Comparison of ENCODE assay signal across 5 fruit fly cellular contexts in the genomic region with DNA sequence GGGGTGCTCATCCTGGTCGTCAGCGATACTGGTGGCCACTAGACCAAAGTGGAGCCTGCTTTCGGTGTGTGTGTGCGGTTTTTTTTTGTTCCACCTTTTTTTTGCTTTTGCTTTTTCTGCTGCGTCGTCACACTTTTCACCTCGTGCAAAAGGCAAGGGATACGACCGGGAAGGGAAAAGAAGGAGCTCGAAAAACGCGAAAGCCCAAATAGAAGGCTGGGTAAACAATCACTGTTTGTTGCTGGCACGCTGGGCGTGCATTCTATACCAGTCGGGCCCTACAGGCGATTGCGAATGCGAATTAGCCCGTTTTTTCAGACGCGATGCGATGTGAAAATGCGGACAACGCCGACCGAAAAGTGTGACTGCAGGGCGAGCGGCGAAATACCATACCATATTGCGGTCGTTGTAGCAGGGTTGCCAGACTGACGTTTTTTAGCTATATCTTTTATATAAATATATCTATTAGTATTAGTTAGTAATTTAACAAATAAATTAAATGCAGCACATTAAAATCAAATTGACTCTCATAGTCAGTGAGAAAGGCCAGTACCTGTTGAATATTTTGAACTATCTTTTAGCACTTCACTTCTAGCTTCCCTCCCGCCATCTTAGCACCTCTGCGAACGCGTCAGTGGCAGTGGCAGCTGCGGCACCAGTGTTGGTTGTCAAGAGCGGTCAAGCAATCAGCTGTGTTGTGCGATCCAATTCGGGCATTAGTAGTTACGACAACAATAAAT.
TF ChIP-seq lines count a peak whose summit lies in the region.

A gene (minus strand): TSS at position 371 of the 740 bp plus-strand sequence.
A gene (plus strand): TSS at position 666 of the 740 bp plus-strand sequence.

TF ChIP-seq in whole organism, adult, 20 proteins besides CTCF, POLR2A, EP300 and RAD21 (continued from another document):
- TF ChIP-seq CG5204 (GFP tag; optimal IDR thresholded peaks at IDR 0.05; lab: Kevin White, UChicago) (no peak), CG12768 (GFP tag; optimal IDR thresholded peaks at IDR 0.05; lab: Kevin White, UChicago) (no peak), Mnt (GFP tag; optimal IDR thresholded peaks at IDR 0.05; lab: Kevin White, UChicago) (peak; percentile 85), pad (GFP tag; optimal IDR thresholded peaks at IDR 0.05; lab: Kevin White, UChicago) (peak; percentile 73)
TF ChIP-seq in whole organism, adult: peak in this region for 13.

TF ChIP-seq in whole organism, embryonic, 481 proteins besides CTCF, POLR2A, EP300 and RAD21 (continued from another document and continues in another):
- no peak for TF ChIP-seq NC2β (GFP tag; optimal IDR thresholded peaks at IDR 0.05; lab: Kevin White, UChicago)
- peak; percentile 47 for TF ChIP-seq Max (GFP tag; optimal IDR thresholded peaks at IDR 0.05; lab: Kevin White, UChicago)
- TF ChIP-seq Mrtf (GFP tag; IDR thresholded peaks at IDR 0.05; lab: Robert Waterston, UW): no peak
- TF ChIP-seq fd3F (GFP tag; optimal IDR thresholded peaks at IDR 0.05; lab: Kevin White, UChicago): peak; percentile 10
- peak; percentile 14 for TF ChIP-seq CG1233 (GFP tag; optimal IDR thresholded peaks at IDR 0.05; lab: Kevin White, UChicago)
- TF ChIP-seq Abd-B (GFP tag; optimal IDR thresholded peaks at IDR 0.05; lab: Kevin White, UChicago): peak; percentile 25
- peak; percentile 34; the same call in 1 of the 2 replicates for TF ChIP-seq CG32532 (GFP tag; IDR thresholded peaks at IDR 0.05; lab: Robert Waterston, UW)
- TF ChIP-seq tna (GFP tag; IDR thresholded peaks at IDR 0.05; lab: Robert Waterston, UW; ENCODE audit: partially characterized antibody): peak; percentile 23; the same call in 1 of the 2 replicates
- TF ChIP-seq ac (GFP tag; optimal IDR thresholded peaks at IDR 0.05; lab: Kevin White, UChicago): no peak
- peak; percentile 57 for TF ChIP-seq Hr3 (GFP tag; optimal IDR thresholded peaks at IDR 0.05; lab: Kevin White, UChicago)
- peak; percentile 42 for TF ChIP-seq Lhr (GFP tag; optimal IDR thresholded peaks at IDR 0.05; lab: Kevin White, UChicago)
- no peak for TF ChIP-seq ash1 (GFP tag; optimal IDR thresholded peaks at IDR 0.05; lab: Kevin White, UChicago)
- no peak for TF ChIP-seq ham (GFP tag; IDR thresholded peaks at IDR 0.05; lab: Robert Waterston, UW)
- TF ChIP-seq CG2116 (GFP tag; optimal IDR thresholded peaks at IDR 0.05; lab: Kevin White, UChicago): peak; percentile 54
- TF ChIP-seq CkIIα-i1 (GFP tag; IDR thresholded peaks at IDR 0.05; lab: Robert Waterston, UW): no peak
- TF ChIP-seq jumu (GFP tag; optimal IDR thresholded peaks at IDR 0.05; lab: Kevin White, UChicago): peak; percentile 34
- peak; percentile 69 for TF ChIP-seq CG12659 (GFP tag; optimal IDR thresholded peaks at IDR 0.05; lab: Kevin White, UChicago)
- peak; percentile 3 to 90 for TF ChIP-seq crp (GFP tag; optimal IDR thresholded peaks at IDR 0.05; lab: Kevin White, UChicago)
- 0 out of 2 replicates have a peak, but pooled peaks have one; percentile 27 for TF ChIP-seq sna (GFP tag; IDR thresholded peaks at IDR 0.05; lab: Robert Waterston, UW; ENCODE audit: partially characterized antibody)
- no peak for TF ChIP-seq pho (GFP tag; optimal IDR thresholded peaks at IDR 0.05; lab: Kevin White, UChicago)
- TF ChIP-seq CG10654 (GFP tag; optimal IDR thresholded peaks at IDR 0.05; lab: Kevin White, UChicago): peak; percentile 14
- peak; percentile 75 for TF ChIP-seq nmo (GFP tag; optimal IDR thresholded peaks at IDR 0.05; lab: Kevin White, UChicago)
- no peak for TF ChIP-seq usp (GFP tag; optimal IDR thresholded peaks at IDR 0.05; lab: Kevin White, UChicago)
- peak; percentile 43 for TF ChIP-seq sisA (GFP tag; IDR thresholded peaks at IDR 0.05; lab: Robert Waterston, UW)
- TF ChIP-seq Sry-δ (GFP tag; optimal IDR thresholded peaks at IDR 0.05; lab: Kevin White, UChicago): peak; percentile 2
- peak; percentile 5 for TF ChIP-seq CG8359 (GFP tag; optimal IDR thresholded peaks at IDR 0.05; lab: Kevin White, UChicago; ENCODE audit: borderline replicate concordance)
- TF ChIP-seq al (GFP tag; IDR thresholded peaks at IDR 0.05; lab: Robert Waterston, UW): peak; percentile 27; the same call in 1 of the 2 replicates
- no peak for TF ChIP-seq Hsf (GFP tag; optimal IDR thresholded peaks at IDR 0.05; lab: Kevin White, UChicago)

TF ChIP-seq in whole organism, prepupa, 60 proteins besides CTCF, POLR2A, EP300 and RAD21 (continued from another document):
- no peak for TF ChIP-seq Eip75B (GFP tag; optimal IDR thresholded peaks at IDR 0.05; lab: Kevin White, UChicago)
- TF ChIP-seq CG7368 (GFP tag; optimal IDR thresholded peaks at IDR 0.05; lab: Kevin White, UChicago): no peak
- TF ChIP-seq CG31627 (GFP tag; optimal IDR thresholded peaks at IDR 0.05; lab: Kevin White, UChicago): peak; percentile 10
- no peak for TF ChIP-seq CG8319 (GFP tag; optimal IDR thresholded peaks at IDR 0.05; lab: Kevin White, UChicago)
- no peak for TF ChIP-seq CG11762 (GFP tag; optimal IDR thresholded peaks at IDR 0.05; lab: Kevin White, UChicago; ENCODE audit: insufficient read depth)
- TF ChIP-seq CG8119 (GFP tag; IDR thresholded peaks at IDR 0.05; lab: Robert Waterston, UW): peak; percentile 66; the same call in 1 of the 3 replicates
- TF ChIP-seq Gug (GFP tag; IDR thresholded peaks at IDR 0.05; lab: Robert Waterston, UW): peak; percentile 18; the same call in 1 of the 2 replicates
- TF ChIP-seq Ets21C (GFP tag; optimal IDR thresholded peaks at IDR 0.05; lab: Kevin White, UChicago): no peak
- TF ChIP-seq CG11902 (GFP tag; optimal IDR thresholded peaks at IDR 0.05; lab: Kevin White, UChicago): peak; percentile 18
- TF ChIP-seq CG15336 (GFP tag; IDR thresholded peaks at IDR 0.05; lab: Robert Waterston, UW): peak; percentile 57
- peak; percentile 8 for TF ChIP-seq cyc (GFP tag; optimal IDR thresholded peaks at IDR 0.05; lab: Kevin White, UChicago)
- TF ChIP-seq eg (GFP tag; IDR thresholded peaks at IDR 0.05; lab: Robert Waterston, UW): peak; percentile 38; the same call in 1 of the 3 replicates
- no peak for TF ChIP-seq pdm3 (GFP tag; optimal IDR thresholded peaks at IDR 0.05; lab: Kevin White, UChicago)
- TF ChIP-seq Hr38 (GFP tag; optimal IDR thresholded peaks at IDR 0.05; lab: Kevin White, UChicago): no peak
- peak; percentile 6 for TF ChIP-seq CG6854 (GFP tag; optimal IDR thresholded peaks at IDR 0.05; lab: Kevin White, UChicago)
- peak; percentile 5 for TF ChIP-seq lz (GFP tag; optimal IDR thresholded peaks at IDR 0.05; lab: Kevin White, UChicago)
- TF ChIP-seq Sox15 (GFP tag; optimal IDR thresholded peaks at IDR 0.05; lab: Kevin White, UChicago): peak; percentile 12
- no peak for TF ChIP-seq CG11294 (GFP tag; IDR thresholded peaks at IDR 0.05; lab: Robert Waterston, UW)
- peak; percentile 64 to 70 for TF ChIP-seq ss (GFP tag; optimal IDR thresholded peaks at IDR 0.05; lab: Kevin White, UChicago)
- TF ChIP-seq dac (GFP tag; optimal IDR thresholded peaks at IDR 0.05; lab: Kevin White, UChicago): no peak
- TF ChIP-seq Hr39 (GFP tag; optimal IDR thresholded peaks at IDR 0.05; lab: Kevin White, UChicago): no peak
- no peak for TF ChIP-seq Eip78C (GFP tag; lab: Kevin White, UChicago)
- no peak for TF ChIP-seq CG34406 (GFP tag; optimal IDR thresholded peaks at IDR 0.05; lab: Kevin White, UChicago)

TF ChIP-seq in whole organism, pupa, 21 proteins besides CTCF, POLR2A, EP300 and RAD21 (continued from another document):
- TF ChIP-seq CG4496 (GFP tag; IDR thresholded peaks at IDR 0.05; lab: Robert Waterston, UW): peak; percentile 35; the same call in 1 of the 3 replicates

TF ChIP-seq in whole organism, wandering third instar larva, 38 proteins besides CTCF, POLR2A, EP300 and RAD21 (continued from another document):
- TF ChIP-seq rgr (GFP tag; optimal IDR thresholded peaks at IDR 0.05; lab: Kevin White, UChicago): peak; percentile 64
- TF ChIP-seq Jra (GFP tag; optimal IDR thresholded peaks at IDR 0.05; lab: Kevin White, UChicago): no peak
- TF ChIP-seq tai (GFP tag; optimal IDR thresholded peaks at IDR 0.05; lab: Kevin White, UChicago): no peak
- no peak for TF ChIP-seq jim (GFP tag; optimal IDR thresholded peaks at IDR 0.05; lab: Kevin White, UChicago)
- TF ChIP-seq GATAd (GFP tag; optimal IDR thresholded peaks at IDR 0.05; lab: Kevin White, UChicago): no peak
- TF ChIP-seq OdsH (GFP tag; optimal IDR thresholded peaks at IDR 0.05; lab: Kevin White, UChicago): peak; percentile 45
- TF ChIP-seq br (GFP tag; optimal IDR thresholded peaks at IDR 0.05; lab: Kevin White, UChicago): no peak
- TF ChIP-seq h (GFP tag; optimal IDR thresholded peaks at IDR 0.05; lab: Kevin White, UChicago): peak; percentile 51
- TF ChIP-seq usp (GFP tag; optimal IDR thresholded peaks at IDR 0.05; lab: Kevin White, UChicago): no peak
- TF ChIP-seq Sp1 (GFP tag; optimal IDR thresholded peaks at IDR 0.05; lab: Kevin White, UChicago): peak; percentile 75
- peak; percentile 65 for TF ChIP-seq woc (GFP tag; optimal IDR thresholded peaks at IDR 0.05; lab: Kevin White, UChicago)
- TF ChIP-seq Dif (GFP tag; optimal IDR thresholded peaks at IDR 0.05; lab: Kevin White, UChicago; ENCODE audit: partially characterized antibody): no peak
- TF ChIP-seq brk (GFP tag; optimal IDR thresholded peaks at IDR 0.05; lab: Kevin White, UChicago): no peak
- no peak for TF ChIP-seq Mio (GFP tag; optimal IDR thresholded peaks at IDR 0.05; lab: Kevin White, UChicago)
- no peak for TF ChIP-seq dsf (GFP tag; optimal IDR thresholded peaks at IDR 0.05; lab: Kevin White, UChicago; ENCODE audit: borderline replicate concordance)
- TF ChIP-seq Dfd (GFP tag; optimal IDR thresholded peaks at IDR 0.05; lab: Kevin White, UChicago): no peak
- no peak for TF ChIP-seq lola (GFP tag; optimal IDR thresholded peaks at IDR 0.05; lab: Kevin White, UChicago)
- TF ChIP-seq pan (optimal IDR thresholded peaks at IDR 0.05; lab: Kevin White, UChicago): no peak
- TF ChIP-seq Myc (optimal IDR thresholded peaks at IDR 0.05; lab: Kevin White, UChicago): peak; percentile 97
